Fruit fly (Drosophila melanogaster) whole organism, embryonic: Measurements from ENCODE around the gene CG7650.

Experiments used
- B-H1 ChIP-seq: fragments of 200-800 bp; sonication (Bioruptor generic); IDR thresholded peaks from 3 replicates; pipeline ENCODE4 v1.3.6; 2022; ENCODE audit warnings: missing biosample characterization, missing genetic modification characterization
- CG10267 ChIP-seq: fragments of 200-800 bp; sonication (Bioruptor generic); optimal IDR thresholded peaks from 2 replicates; lab custom pipeline; 2018; ENCODE audit warnings: missing biosample characterization, mild to moderate bottlenecking, missing genetic modification characterization, moderate library complexity
- CG10321 ChIP-seq: fragments of 200-800 bp; sonication (Bioruptor generic); IDR thresholded peaks from 2 replicates; pipeline ENCODE4 v1.3.6; 2022; ENCODE audit warnings: missing biosample characterization, missing genetic modification characterization
- CG10462 ChIP-seq: fragments of 200-800 bp; sonication (Bioruptor generic); optimal IDR thresholded peaks from 2 replicates; lab custom pipeline; 2016; ENCODE audit warnings: missing biosample characterization, missing genetic modification characterization
- CG10565 ChIP-seq: fragments of 200-800 bp; sonication (Bioruptor generic); optimal IDR thresholded peaks from 3 replicates; lab custom pipeline; 2016; ENCODE audit warnings: missing biosample characterization, mild to moderate bottlenecking, missing genetic modification characterization
- CG10979 ChIP-seq: fragments of 200-800 bp; sonication (Bioruptor generic); optimal IDR thresholded peaks from 2 replicates; lab custom pipeline; 2018; ENCODE audit warnings: missing biosample characterization, mild to moderate bottlenecking, missing genetic modification characterization, moderate library complexity
- CG11456 ChIP-seq: fragments of 200-800 bp; sonication (Bioruptor generic); IDR thresholded peaks from 3 replicates; pipeline ENCODE4 v1.3.6; 2022; ENCODE audit warnings: missing biosample characterization, missing genetic modification characterization
- CG11504 ChIP-seq: fragments of 200-800 bp; sonication (Bioruptor generic); optimal IDR thresholded peaks from 3 replicates; lab custom pipeline; 2019; ENCODE audit warnings: missing biosample characterization, mild to moderate bottlenecking, missing genetic modification characterization, moderate library complexity
- CG11696 ChIP-seq: fragments of 200-800 bp; sonication (Bioruptor generic); IDR thresholded peaks from 2 replicates; pipeline ENCODE4 v1.3.6; 2022; ENCODE audit warnings: missing biosample characterization, missing genetic modification characterization
- CG12104 ChIP-seq: fragments of 200-800 bp; sonication (Bioruptor generic); optimal IDR thresholded peaks from 3 replicates; lab custom pipeline; 2016; ENCODE audit warnings: missing biosample characterization, missing genetic modification characterization
- CG12155 ChIP-seq: fragments of 200-800 bp; sonication (Bioruptor generic); optimal IDR thresholded peaks from 3 replicates; lab custom pipeline; 2016; ENCODE audit warnings: missing biosample characterization, missing genetic modification characterization
- CG16779 ChIP-seq: fragments of 200-800 bp; sonication (Bioruptor generic); IDR thresholded peaks from 2 replicates; pipeline ENCODE4 v1.3.6; 2022; ENCODE audit warnings: missing biosample characterization, missing genetic modification characterization
- CG2116 ChIP-seq: fragments of 200-800 bp; sonication (Bioruptor generic); optimal IDR thresholded peaks from 3 replicates; lab custom pipeline; 2018; ENCODE audit warnings: missing biosample characterization, mild to moderate bottlenecking, missing genetic modification characterization
- CG2875 ChIP-seq: fragments of 200-800 bp; sonication (Bioruptor generic); optimal IDR thresholded peaks from 2 replicates; lab custom pipeline; 2017; ENCODE audit warnings: missing biosample characterization, mild to moderate bottlenecking, missing genetic modification characterization, missing genetic modification reagents
- CG2889 ChIP-seq: fragments of 200-800 bp; sonication (Bioruptor generic); IDR thresholded peaks from 3 replicates; pipeline ENCODE4 v1.3.6; 2022; ENCODE audit warnings: missing biosample characterization, missing genetic modification characterization
- CG3163 ChIP-seq: fragments of 200-800 bp; sonication (Bioruptor generic); optimal IDR thresholded peaks from 3 replicates; lab custom pipeline; 2016; ENCODE audit warnings: missing biosample characterization, missing genetic modification characterization
- CG3407 ChIP-seq: fragments of 200-800 bp; sonication (Bioruptor generic); optimal IDR thresholded peaks from 2 replicates; lab custom pipeline; 2018; ENCODE audit warnings: missing biosample characterization, mild to moderate bottlenecking, missing genetic modification characterization
- CG4404 ChIP-seq: fragments of 200-800 bp; sonication (Bioruptor generic); IDR thresholded peaks from 2 replicates; pipeline ENCODE4 v1.3.6; 2022; ENCODE audit warnings: missing biosample characterization, missing genetic modification characterization
- CG4617 ChIP-seq: fragments of 200-800 bp; sonication (Bioruptor generic); optimal IDR thresholded peaks from 3 replicates; lab custom pipeline; 2016; ENCODE audit warnings: missing biosample characterization, missing genetic modification characterization, borderline replicate concordance
- CG5180 ChIP-seq: fragments of 200-800 bp; sonication (Bioruptor generic); optimal IDR thresholded peaks from 3 replicates; lab custom pipeline; 2017; ENCODE audit warnings: missing biosample characterization, missing genetic modification characterization, mild to moderate bottlenecking, moderate library complexity, missing genetic modification reagents
- CG6272 ChIP-seq: fragments of 200-800 bp; sonication (Bioruptor generic); IDR thresholded peaks from 2 replicates; pipeline ENCODE4 v1.3.6; 2022; ENCODE audit warnings: missing biosample characterization, missing genetic modification characterization
- CG6654 ChIP-seq: fragments of 200-800 bp; sonication (Bioruptor generic); optimal IDR thresholded peaks from 2 replicates; lab custom pipeline; 2017; ENCODE audit warnings: missing biosample characterization, mild to moderate bottlenecking, missing genetic modification characterization
- CG6813 ChIP-seq: fragments of 200-800 bp; sonication (Bioruptor generic); optimal IDR thresholded peaks from 2 replicates; lab custom pipeline; 2017; ENCODE audit warnings: missing biosample characterization, missing genetic modification characterization, mild to moderate bottlenecking, moderate library complexity, missing genetic modification reagents
- CG8281 ChIP-seq: fragments of 200-800 bp; sonication (Bioruptor generic); optimal IDR thresholded peaks from 2 replicates; lab custom pipeline; 2018; ENCODE audit warnings: missing biosample characterization, mild to moderate bottlenecking, missing genetic modification characterization, moderate library complexity
- CG9932 ChIP-seq: fragments of 200-800 bp; sonication (Bioruptor generic); IDR thresholded peaks from 2 replicates; pipeline ENCODE4 v1.3.6; 2022; ENCODE audit warnings: missing biosample characterization, missing genetic modification characterization
- Deaf1 ChIP-seq: fragments of 200-800 bp; optimal IDR thresholded peaks from 3 replicates; lab custom pipeline; 2019; ENCODE audit warnings: missing biosample characterization, mild to moderate bottlenecking, missing genetic modification characterization, moderate library complexity
- Dip3 ChIP-seq: fragments of 200-800 bp; sonication (Bioruptor generic); optimal IDR thresholded peaks from 3 replicates; lab custom pipeline; 2016; ENCODE audit warnings: missing biosample characterization, missing genetic modification characterization
- Dll ChIP-seq: fragments of 200-800 bp; sonication (Bioruptor generic); IDR thresholded peaks from 4 replicates; pipeline ENCODE4 v1.3.6; 2022; ENCODE audit warnings: missing biosample characterization, missing genetic modification characterization; ENCODE audit not compliant: partially characterized antibody
- Fer1 ChIP-seq: fragments of 200-800 bp; sonication (Bioruptor generic); optimal IDR thresholded peaks from 2 replicates; lab custom pipeline; 2017; ENCODE audit warnings: missing biosample characterization, mild to moderate bottlenecking, missing genetic modification characterization
- HLH4C ChIP-seq: fragments of 200-800 bp; sonication (Bioruptor generic); IDR thresholded peaks from 3 replicates; pipeline ENCODE4 v1.3.6; 2022; ENCODE audit warnings: missing biosample characterization, missing genetic modification characterization; ENCODE audit not compliant: partially characterized antibody
- TFAM ChIP-seq: fragments of 200-800 bp; sonication (Bioruptor generic); optimal IDR thresholded peaks from 2 replicates; lab custom pipeline; 2017; ENCODE audit warnings: missing biosample characterization, missing genetic modification characterization, inconsistent platforms
- cato ChIP-seq: fragments of 200-800 bp; sonication (Bioruptor generic); optimal IDR thresholded peaks from 2 replicates; lab custom pipeline; 2016; ENCODE audit warnings: missing biosample characterization, missing genetic modification characterization, borderline replicate concordance
- crp ChIP-seq, 2 experiments: fragments of 200-800 bp; sonication (Bioruptor generic); optimal IDR thresholded peaks; 2 replicates in 1 of 2; 3 replicates in 1 of 2; lab custom pipeline; 2017; ENCODE audit warnings: missing biosample characterization in 2 of 2, missing genetic modification characterization in 2 of 2, mild to moderate bottlenecking in 1 of 2, moderate library complexity in 1 of 2
- dmrt11E ChIP-seq: fragments of 200-800 bp; sonication (Bioruptor generic); optimal IDR thresholded peaks from 3 replicates; lab custom pipeline; 2018; ENCODE audit warnings: missing biosample characterization, mild to moderate bottlenecking, missing genetic modification characterization, moderate library complexity
- eyg ChIP-seq: fragments of 200-800 bp; sonication (Bioruptor generic); optimal IDR thresholded peaks from 3 replicates; lab custom pipeline; 2016; ENCODE audit warnings: missing biosample characterization, missing genetic modification characterization
- fd64A ChIP-seq: fragments of 200-800 bp; sonication (Bioruptor generic); optimal IDR thresholded peaks from 3 replicates; lab custom pipeline; 2018; ENCODE audit warnings: missing biosample characterization, mild to moderate bottlenecking, missing genetic modification characterization
- fru ChIP-seq: fragments of >200 bp; optimal IDR thresholded peaks from 2 replicates; lab custom pipeline; 2017
- gfzf ChIP-seq: fragments of 200-800 bp; sonication (Bioruptor generic); optimal IDR thresholded peaks from 2 replicates; lab custom pipeline; 2016; ENCODE audit warnings: missing biosample characterization, mild to moderate bottlenecking, missing genetic modification characterization, moderate library complexity
- hb ChIP-seq: fragments of 200-800 bp; sonication (Bioruptor generic); IDR thresholded peaks from 3 replicates; pipeline ENCODE4 v1.3.6; 2022; ENCODE audit warnings: missing biosample characterization, missing genetic modification characterization; ENCODE audit not compliant: partially characterized antibody
- klu ChIP-seq: fragments of 200-800 bp; sonication (Bioruptor generic); IDR thresholded peaks from 2 replicates; pipeline ENCODE4 v1.3.6; 2022; ENCODE audit warnings: missing biosample characterization, missing genetic modification characterization
- kni ChIP-seq: fragments of 200-800 bp; sonication (Bioruptor generic); optimal IDR thresholded peaks from 3 replicates; lab custom pipeline; 2017; ENCODE audit warnings: mild to moderate bottlenecking, missing biosample characterization, missing genetic modification reagents, missing genetic modification characterization
- lmd ChIP-seq: fragments of 200-800 bp; sonication (Bioruptor generic); IDR thresholded peaks from 2 replicates; pipeline ENCODE4 v1.3.6; 2022; ENCODE audit warnings: missing biosample characterization, missing genetic modification characterization
- mirr ChIP-seq: fragments of 200-800 bp; sonication (Bioruptor generic); optimal IDR thresholded peaks from 3 replicates; lab custom pipeline; 2018; ENCODE audit warnings: missing biosample characterization, mild to moderate bottlenecking, missing genetic modification characterization
- salm ChIP-seq: fragments of 200-800 bp; sonication (Bioruptor generic); optimal IDR thresholded peaks from 2 replicates; lab custom pipeline; 2018; ENCODE audit warnings: missing biosample characterization, mild to moderate bottlenecking, missing genetic modification characterization
- sim ChIP-seq: fragments of 200-800 bp; sonication (Bioruptor generic); IDR thresholded peaks from 2 replicates; pipeline ENCODE4 v1.3.6; 2022; ENCODE audit warnings: missing biosample characterization, missing genetic modification characterization
- slp2 ChIP-seq: fragments of 200-800 bp; sonication (Bioruptor generic); optimal IDR thresholded peaks from 2 replicates; lab custom pipeline; 2016; ENCODE audit warnings: missing biosample characterization, missing genetic modification characterization
- unpg ChIP-seq: fragments of 200-800 bp; sonication (Bioruptor generic); optimal IDR thresholded peaks from 3 replicates; lab custom pipeline; 2018; ENCODE audit warnings: missing biosample characterization, mild to moderate bottlenecking, missing genetic modification characterization, moderate library complexity
- yki ChIP-seq: fragments of >200 bp; optimal IDR thresholded peaks from 3 replicates; lab custom pipeline; 2018

Gene CG7650

DNA sequence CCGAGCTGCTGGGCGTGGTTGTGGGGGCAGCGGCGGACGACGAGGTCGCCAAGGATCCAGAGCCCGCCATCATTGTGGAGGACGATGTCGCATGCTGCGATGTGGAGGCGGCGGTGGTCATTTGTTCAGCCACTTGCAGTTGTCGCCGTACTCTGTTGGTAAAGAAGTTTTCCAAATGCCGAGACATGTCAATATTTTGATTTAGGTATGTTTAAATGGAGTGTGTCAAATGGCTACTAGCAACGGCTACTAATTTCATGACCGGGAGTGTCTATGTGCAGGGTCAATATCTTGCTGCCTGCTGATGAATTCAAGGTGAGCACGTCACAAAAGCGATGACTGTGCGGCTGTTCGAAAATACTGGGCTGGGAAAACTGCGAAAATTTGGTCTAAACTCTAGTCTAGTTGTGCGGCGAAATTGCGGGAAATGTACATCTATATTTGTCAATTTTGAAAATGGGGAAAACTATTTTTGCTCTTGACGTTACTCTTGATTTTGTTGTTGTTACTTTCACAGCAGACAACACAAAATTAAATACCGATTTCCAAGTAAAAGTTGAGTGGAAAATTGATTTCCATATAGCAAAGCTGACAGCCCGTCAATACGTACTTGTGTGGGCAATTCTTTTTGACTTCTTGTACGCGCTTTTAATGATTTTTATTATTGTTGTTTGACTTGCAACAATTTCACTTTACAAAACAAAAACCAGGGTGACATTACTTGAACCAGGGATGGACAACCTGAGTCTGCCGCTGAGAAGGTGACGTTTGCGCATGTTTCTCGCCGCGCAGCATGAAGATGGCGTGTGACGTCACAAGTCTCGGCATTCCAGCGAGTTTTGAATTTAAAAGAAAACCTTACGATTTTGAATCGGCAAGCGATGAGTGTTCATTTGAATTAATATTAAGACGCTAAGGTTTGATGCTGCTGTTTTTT, 22.5 kb downstream of the CG7650 start, which contains the start of gene CG7656 (continued):
- TF ChIP-seq dmrt11E: no peak
- TF ChIP-seq unpg (GFP tag; lab: Kevin White, UChicago): peak; percentile 52
- TF ChIP-seq Deaf1 (tag; lab: Kevin White, UChicago): no peak
- TF ChIP-seq CG12104: no peak
- no peak for TF ChIP-seq Fer1
- peak; percentile 74 for TF ChIP-seq CG16779 (GFP tag; lab: Robert Waterston, UW)
- TF ChIP-seq CG10462: peak; percentile 33
- TF ChIP-seq CG4404: peak; percentile 15; the same call in 1 of the 2 replicates
- TF ChIP-seq CG6654 (GFP tag; lab: Kevin White, UChicago): no peak
- TF ChIP-seq fru (lab: Kevin White, UChicago): no peak
- no peak for TF ChIP-seq HLH4C (GFP tag; lab: Robert Waterston, UW)
- peak; percentile 59 for TF ChIP-seq Dip3 (GFP tag; lab: Kevin White, UChicago)
- peak; percentile 41 for TF ChIP-seq CG11504 (tag; lab: Kevin White, UChicago)
- 0 out of 3 replicates have a peak, but pooled peaks have one; percentile 47 for TF ChIP-seq CG2889
- peak; percentile 60 for TF ChIP-seq eyg (GFP tag; lab: Kevin White, UChicago)
- peak; percentile 51 for TF ChIP-seq CG2116 (GFP tag; lab: Kevin White, UChicago)
- no peak for TF ChIP-seq CG3407
- TF ChIP-seq CG8281 (tag; lab: Kevin White, UChicago): no peak
- TF ChIP-seq CG10267 (tag; lab: Kevin White, UChicago): no peak
- TF ChIP-seq kni (GFP tag; lab: Kevin White, UChicago): no peak
- TF ChIP-seq Dll (GFP tag; lab: Robert Waterston, UW): 0 out of 4 replicates have a peak, but pooled peaks have one; percentile 17
- TF ChIP-seq CG5180 (GFP tag; lab: Kevin White, UChicago): peak; percentile 18
- TF ChIP-seq salm (tag; lab: Kevin White, UChicago): no peak
- peak; percentile 86 for TF ChIP-seq CG9932 (GFP tag; lab: Robert Waterston, UW)
- TF ChIP-seq CG2875 (GFP tag; lab: Kevin White, UChicago): peak; percentile 35
- peak; percentile 49; the same call in 2 of the 3 replicates for TF ChIP-seq B-H1 (GFP tag; lab: Robert Waterston, UW)
- no peak for TF ChIP-seq fd64A (GFP tag; lab: Kevin White, UChicago)
- TF ChIP-seq hb (GFP tag; lab: Robert Waterston, UW): 0 out of 3 replicates have a peak, but pooled peaks have one; percentile 29
- peak; percentile 48 for TF ChIP-seq CG3163 (GFP tag; lab: Kevin White, UChicago)
- peak; percentile 17 for TF ChIP-seq CG10979 (tag; lab: Kevin White, UChicago)
- peak; percentile 45; the same call in 1 of the 2 replicates for TF ChIP-seq CG10321 (GFP tag; lab: Robert Waterston, UW)
- TF ChIP-seq CG11456: peak; percentile 84
- no peak for TF ChIP-seq CG10565 (GFP tag; lab: Kevin White, UChicago)
- peak in 1 of 2 experiments; percentile 29 for TF ChIP-seq crp (GFP tag; optimal IDR thresholded peaks at IDR 0.05; lab: Kevin White, UChicago)
- TF ChIP-seq klu (GFP tag; lab: Robert Waterston, UW): no peak
- TF ChIP-seq mirr (GFP tag; lab: Kevin White, UChicago): peak; percentile 35
- TF ChIP-seq sim (GFP tag; lab: Robert Waterston, UW): no peak
- peak; percentile 9 for TF ChIP-seq CG6813 (GFP tag; lab: Kevin White, UChicago)
- peak; percentile 84 for TF ChIP-seq CG12155 (GFP tag; lab: Kevin White, UChicago)
- no peak for TF ChIP-seq cato
- peak; percentile 65; the same call in 1 of the 2 replicates for TF ChIP-seq lmd (GFP tag; lab: Robert Waterston, UW)
- TF ChIP-seq slp2 (GFP tag; lab: Kevin White, UChicago): peak; percentile 46
- peak; percentile 94 for TF ChIP-seq CG11696 (GFP tag; lab: Robert Waterston, UW)
- no peak for TF ChIP-seq TFAM (GFP tag; lab: Kevin White, UChicago)
- peak; percentile 47; the same call in 1 of the 2 replicates for TF ChIP-seq CG6272 (GFP tag; lab: Robert Waterston, UW)
- TF ChIP-seq gfzf (GFP tag; lab: Kevin White, UChicago): no peak
- peak; percentile 10 for TF ChIP-seq yki (lab: Kevin White, UChicago)
- TF ChIP-seq CG4617 (GFP tag; lab: Kevin White, UChicago): peak; percentile 94
